Worm (Caenorhabditis elegans) whole organism, L2 larva: ENCODE measurements around the gene F44E2.10.

Experiments used
- C34F6.9 ChIP-seq: fragments of 150-350 bp; optimal IDR thresholded peaks from 2 replicates; lab custom pipeline; 2014; ENCODE audit warnings: missing biosample characterization, missing genetic modification characterization
- F13H6.1 ChIP-seq: sonication (generic microtip); optimal IDR thresholded peaks from 2 replicates; lab custom pipeline; 2016; ENCODE audit warnings: missing genetic modification characterization, missing compliant biosample characterization
- R02D3.7 ChIP-seq: fragments of 150-350 bp; optimal IDR thresholded peaks from 2 replicates; lab custom pipeline; 2014; ENCODE audit warnings: missing biosample characterization, missing genetic modification characterization
- Y55F3AM.14 ChIP-seq: fragments of 200-800 bp; sonication (Bioruptor generic); optimal IDR thresholded peaks from 2 replicates; lab custom pipeline; 2018; ENCODE audit warnings: mild to moderate bottlenecking, missing genetic modification characterization, missing compliant biosample characterization
- alr-1 ChIP-seq: fragments of 150-350 bp; optimal IDR thresholded peaks from 2 replicates; lab custom pipeline; 2014; ENCODE audit warnings: missing biosample characterization, missing genetic modification characterization
- aly-2 ChIP-seq: fragments of 150-350 bp; optimal IDR thresholded peaks from 2 replicates; lab custom pipeline; 2014; ENCODE audit warnings: missing biosample characterization, missing genetic modification characterization
- ama-1 ChIP-seq: fragments of 150-350 bp; optimal IDR thresholded peaks from 2 replicates; lab custom pipeline; 2018; ENCODE audit warnings: inconsistent platforms
- blmp-1 ChIP-seq: sonication (generic microtip); optimal IDR thresholded peaks from 2 replicates; lab custom pipeline; 2017; ENCODE audit warnings: missing genetic modification characterization, mild to moderate bottlenecking, missing compliant biosample characterization, antibody characterized with exemption, moderate library complexity; ENCODE audit not compliant: insufficient read depth
- ceh-16 ChIP-seq: fragments of 150-350 bp; optimal IDR thresholded peaks from 2 replicates; lab custom pipeline; 2014; ENCODE audit warnings: missing biosample characterization, missing genetic modification characterization
- crh-2 ChIP-seq: sonication (generic microtip); optimal IDR thresholded peaks from 2 replicates; lab custom pipeline; 2017; ENCODE audit warnings: missing biosample characterization, missing genetic modification characterization
- dmd-4 ChIP-seq: sonication (generic microtip); optimal IDR thresholded peaks from 2 replicates; lab custom pipeline; 2017; ENCODE audit warnings: missing biosample characterization, missing genetic modification characterization
- egl-27 ChIP-seq: sonication (generic microtip); optimal IDR thresholded peaks from 3 replicates; lab custom pipeline; 2017; ENCODE audit warnings: missing biosample characterization, missing genetic modification reagents, missing genetic modification characterization
- fos-1 ChIP-seq: fragments of 150-350 bp; optimal IDR thresholded peaks from 2 replicates; lab custom pipeline; 2014; ENCODE audit warnings: missing biosample characterization, missing genetic modification characterization
- gmeb-1 ChIP-seq: fragments of 150-350 bp; optimal IDR thresholded peaks from 2 replicates; lab custom pipeline; 2014; ENCODE audit warnings: missing biosample characterization, missing genetic modification characterization
- lin-11 ChIP-seq: fragments of 150-350 bp; sonication (generic microtip); optimal IDR thresholded peaks from 2 replicates; lab custom pipeline; 2014; ENCODE audit warnings: missing biosample characterization, missing genetic modification characterization, inconsistent platforms, mixed read lengths
- lin-13 ChIP-seq: fragments of 150-350 bp; optimal IDR thresholded peaks from 2 replicates; lab custom pipeline; 2014; ENCODE audit warnings: missing biosample characterization, missing genetic modification reagents, missing genetic modification characterization
- lin-39 ChIP-seq: fragments of 150-350 bp; optimal IDR thresholded peaks from 2 replicates; lab custom pipeline; 2014; ENCODE audit warnings: missing biosample characterization, missing genetic modification reagents, missing genetic modification characterization
- lsy-2 ChIP-seq, 2 experiments: fragments of 150-350 bp in 1 of 2; sonication (generic microtip) in 1 of 2; optimal IDR thresholded peaks; 2 replicates each; lab custom pipeline; 2014 to 2017; ENCODE audit warnings: missing biosample characterization in 2 of 2, missing genetic modification characterization in 2 of 2
- mab-5 ChIP-seq: fragments of 150-350 bp; optimal IDR thresholded peaks from 2 replicates; lab custom pipeline; 2014; ENCODE audit warnings: missing biosample characterization, missing genetic modification characterization
- mbf-1 ChIP-seq: sonication (generic microtip); optimal IDR thresholded peaks from 2 replicates; lab custom pipeline; 2017; ENCODE audit warnings: missing biosample characterization, missing genetic modification characterization
- mdl-1 ChIP-seq, 2 experiments: fragments of 150-350 bp in 1 of 2; sonication (generic microtip) in 1 of 2; optimal IDR thresholded peaks; 2 replicates each; lab custom pipeline; 2017; ENCODE audit warnings: missing biosample characterization in 2 of 2, missing genetic modification characterization in 2 of 2
- nhr-10 ChIP-seq: sonication (generic microtip); optimal IDR thresholded peaks from 2 replicates; lab custom pipeline; 2017; ENCODE audit warnings: missing biosample characterization, missing genetic modification characterization
- nhr-11 ChIP-seq: fragments of 150-350 bp; optimal IDR thresholded peaks from 2 replicates; lab custom pipeline; 2014; ENCODE audit warnings: missing biosample characterization, missing genetic modification characterization
- nhr-129 ChIP-seq: fragments of 150-350 bp; optimal IDR thresholded peaks from 2 replicates; lab custom pipeline; 2014; ENCODE audit warnings: missing biosample characterization, missing genetic modification characterization
- nhr-21 ChIP-seq: fragments of 150-350 bp; optimal IDR thresholded peaks from 2 replicates; lab custom pipeline; 2014; ENCODE audit warnings: missing biosample characterization, missing genetic modification characterization
- nhr-23 ChIP-seq: fragments of 150-350 bp; optimal IDR thresholded peaks from 2 replicates; lab custom pipeline; 2014; ENCODE audit warnings: missing biosample characterization, missing genetic modification reagents, missing genetic modification characterization
- nhr-237 ChIP-seq: fragments of 150-350 bp; optimal IDR thresholded peaks from 2 replicates; lab custom pipeline; 2014; ENCODE audit warnings: missing biosample characterization, missing genetic modification characterization
- nhr-25 ChIP-seq: fragments of 150-350 bp; sonication (generic microtip); optimal IDR thresholded peaks from 3 replicates; lab custom pipeline; 2014; ENCODE audit warnings: missing biosample characterization, missing genetic modification characterization
- nhr-6 ChIP-seq: fragments of 150-350 bp; optimal IDR thresholded peaks from 2 replicates; lab custom pipeline; 2014; ENCODE audit warnings: missing biosample characterization, missing genetic modification characterization
- nhr-77 ChIP-seq: fragments of 150-350 bp; optimal IDR thresholded peaks from 2 replicates; lab custom pipeline; 2014; ENCODE audit warnings: missing biosample characterization, missing genetic modification characterization
- peb-1 ChIP-seq: fragments of 150-350 bp; optimal IDR thresholded peaks from 2 replicates; lab custom pipeline; 2014; ENCODE audit warnings: missing biosample characterization, missing genetic modification characterization
- sem-4 ChIP-seq: fragments of 150-350 bp; optimal IDR thresholded peaks from 2 replicates; lab custom pipeline; 2014; ENCODE audit warnings: missing biosample characterization, missing genetic modification reagents, missing genetic modification characterization
- skn-1 ChIP-seq: sonication (generic microtip); optimal IDR thresholded peaks from 2 replicates; lab custom pipeline; 2017; ENCODE audit warnings: missing biosample characterization, missing genetic modification characterization
- sma-9 ChIP-seq, 2 experiments: fragments of 150-350 bp in 1 of 2; sonication (generic microtip) in 1 of 2; optimal IDR thresholded peaks; 2 replicates each; lab custom pipeline; 2014 to 2016; ENCODE audit warnings: missing genetic modification characterization in 2 of 2, mild to moderate bottlenecking in 1 of 2, missing biosample characterization in 1 of 2, missing compliant biosample characterization in 1 of 2, missing genetic modification reagents in 1 of 2, moderate library complexity in 1 of 2
- snpc-4 ChIP-seq: fragments of 150-350 bp; optimal IDR thresholded peaks from 2 replicates; lab custom pipeline; 2014; ENCODE audit warnings: missing biosample characterization, missing genetic modification characterization
- unc-39 ChIP-seq: fragments of 150-350 bp; optimal IDR thresholded peaks from 2 replicates; lab custom pipeline; 2014; ENCODE audit warnings: missing biosample characterization, missing genetic modification characterization
- unc-55 ChIP-seq: fragments of 150-350 bp; sonication (generic microtip); optimal IDR thresholded peaks from 3 replicates; lab custom pipeline; 2014; ENCODE audit warnings: missing biosample characterization, missing genetic modification reagents, missing genetic modification characterization
- zag-1 ChIP-seq: fragments of 150-350 bp; optimal IDR thresholded peaks from 2 replicates; lab custom pipeline; 2014; ENCODE audit warnings: missing biosample characterization, missing genetic modification characterization
- ztf-1 ChIP-seq: fragments of 200-800 bp; sonication (Bioruptor generic); conservative IDR thresholded peaks from 2 replicates; pipeline ENCODE4 v1.3.6; 2022; ENCODE audit warnings: missing genetic modification characterization, missing compliant biosample characterization
- ztf-4 ChIP-seq: fragments of 150-350 bp; optimal IDR thresholded peaks from 2 replicates; lab custom pipeline; 2014; ENCODE audit warnings: missing biosample characterization, missing genetic modification characterization

F44E2.10 gene

ce11 chrIII:8831059-8831750, at the start of gene F44E2.10:
Gene F44E2.10, minus strand, starts transcription at chrIII:8831109.
- TF ChIP-seq ztf-4 (tag; lab: Kevin White, UChicago), result no peak
- no peak for TF ChIP-seq sma-9 (GFP tag; optimal IDR thresholded peaks at IDR 0.05; lab: Kevin White, UChicago)
- TF ChIP-seq sma-9 (tag; optimal IDR thresholded peaks at IDR 0.05; lab: Kevin White, UChicago), result no peak
- TF ChIP-seq ztf-1 (GFP tag; lab: Robert Waterston, UW), result no peak
- TF ChIP-seq mdl-1 (tag; optimal IDR thresholded peaks at IDR 0.05; lab: Kevin White, UChicago), result no peak
- no peak for TF ChIP-seq lin-11 (tag; lab: Kevin White, UChicago)
- no peak for TF ChIP-seq nhr-6 (tag; lab: Kevin White, UChicago)
- no peak for TF ChIP-seq dmd-4
- no peak for TF ChIP-seq peb-1
- no peak for TF ChIP-seq lin-39 (tag; lab: Kevin White, UChicago)
- no peak for TF ChIP-seq snpc-4 (tag; lab: Kevin White, UChicago)
- TF ChIP-seq nhr-25, result no peak
- TF ChIP-seq F13H6.1 (tag; lab: Kevin White, UChicago), result no peak
- TF ChIP-seq nhr-77 (tag; lab: Kevin White, UChicago), result no peak
- TF ChIP-seq zag-1 (tag; lab: Kevin White, UChicago), result no peak
- TF ChIP-seq C34F6.9 (tag; lab: Kevin White, UChicago), result no peak

- TF ChIP-seq sma-9 (GFP tag; optimal IDR thresholded peaks at IDR 0.05; lab: Kevin White, UChicago), result peak; percentile 5
- TF ChIP-seq sma-9 (tag; optimal IDR thresholded peaks at IDR 0.05; lab: Kevin White, UChicago), result no peak
- TF ChIP-seq snpc-4 (tag; lab: Kevin White, UChicago), result no peak
- TF ChIP-seq blmp-1 (tag; lab: Kevin White, UChicago), result no peak
- TF ChIP-seq nhr-11 (tag; lab: Kevin White, UChicago), result no peak
- peak; percentile 72 for TF ChIP-seq unc-55 (GFP tag; lab: Kevin White, UChicago)
- no peak for TF ChIP-seq nhr-77 (tag; lab: Kevin White, UChicago)
- no peak for TF ChIP-seq nhr-237
- no peak for TF ChIP-seq R02D3.7 (tag; lab: Kevin White, UChicago)
- peak; percentile 84 for TF ChIP-seq fos-1 (tag; lab: Kevin White, UChicago)
- no peak for TF ChIP-seq nhr-129 (tag; lab: Kevin White, UChicago)
- TF ChIP-seq nhr-10 (tag; lab: Kevin White, UChicago), result no peak
- TF ChIP-seq zag-1 (tag; lab: Kevin White, UChicago), result no peak
- no peak for TF ChIP-seq nhr-23 (tag; lab: Kevin White, UChicago)
Observed at ce11 chrIII:8878960-8879359, 48.1 kb upstream of the F44E2.10 start.

- TF ChIP-seq lsy-2 (tag; optimal IDR thresholded peaks at IDR 0.05; lab: Kevin White, UChicago) (peak in 1 of 2 experiments; percentile 22), F13H6.1 (tag; lab: Kevin White, UChicago) (no peak)
Observed at ce11 chrIII:8877002-8877401, 46.1 kb upstream of the F44E2.10 start, which contains the start of gene K01F9.2. Gene K01F9.2, minus strand, starts transcription at chrIII:8877128.

- TF ChIP-seq gmeb-1 (no peak), Y55F3AM.14 (GFP tag; lab: Kevin White, UChicago) (peak; percentile 20), lin-11 (tag; lab: Kevin White, UChicago) (peak; percentile 68), skn-1 (tag; lab: Kevin White, UChicago) (no peak), lsy-2 (tag; optimal IDR thresholded peaks at IDR 0.05; lab: Kevin White, UChicago) (peak; percentile 70 to 86), mbf-1 (tag; lab: Kevin White, UChicago) (no peak), R02D3.7 (tag; lab: Kevin White, UChicago) (no peak), mab-5 (peak; percentile 92), ceh-16 (peak; percentile 78), aly-2 (no peak), crh-2 (tag; lab: Kevin White, UChicago) (peak; percentile 68), lin-13 (GFP tag; lab: Kevin White, UChicago) (peak; percentile 76), blmp-1 (tag; lab: Kevin White, UChicago) (peak; percentile 11), egl-27 (peak; percentile 41), nhr-129 (tag; lab: Kevin White, UChicago) (peak; percentile 95), C34F6.9 (tag; lab: Kevin White, UChicago) (peak; percentile 90), unc-55 (GFP tag; lab: Kevin White, UChicago) (peak; percentile 87), ama-1 (lab: Kevin White, UChicago) (peak; percentile 92), nhr-21 (tag; lab: Kevin White, UChicago) (peak; percentile 20), nhr-10 (tag; lab: Kevin White, UChicago) (no peak), sem-4 (peak; percentile 91), F13H6.1 (tag; lab: Kevin White, UChicago) (peak; percentile 94), lin-39 (tag; lab: Kevin White, UChicago) (peak; percentile 95), peb-1 (no peak), nhr-6 (tag; lab: Kevin White, UChicago) (peak; percentile 73), nhr-25 (peak; percentile 61), ztf-4 (tag; lab: Kevin White, UChicago) (peak; percentile 59), zag-1 (tag; lab: Kevin White, UChicago) (peak; percentile 95), mdl-1 (tag; optimal IDR thresholded peaks at IDR 0.05; lab: Kevin White, UChicago) (peak; percentile 4 to 72), fos-1 (tag; lab: Kevin White, UChicago) (peak; percentile 53), sma-9 (GFP tag; optimal IDR thresholded peaks at IDR 0.05; lab: Kevin White, UChicago) (peak; percentile 76), sma-9 (tag; optimal IDR thresholded peaks at IDR 0.05; lab: Kevin White, UChicago) (no peak), alr-1 (tag; lab: Kevin White, UChicago) (no peak), unc-39 (no peak)
Observed at ce11 chrIII:8873990-8874668, 43.2 kb upstream of the F44E2.10 start.
